ENCODE assay signal across 3 fruit fly cellular contexts in genomic region chr3R:16432665-16433065, dm6.
TF ChIP-seq lines count a peak whose summit lies in the region.

Gene Fntb (plus strand): TSS chr3R:16432998.

TF ChIP-seq in whole organism, embryonic, 481 proteins besides CTCF, POLR2A, EP300 and RAD21 (continued from another document and continues in another):
- TF ChIP-seq hkb (optimal IDR thresholded peaks at IDR 0.05; lab: Kevin White, UChicago) = no peak
- peak; percentile 65 for TF ChIP-seq hkb (GFP tag; IDR thresholded peaks at IDR 0.05; lab: Robert Waterston, UW)
- no peak for TF ChIP-seq CG8359 (GFP tag; optimal IDR thresholded peaks at IDR 0.05; lab: Kevin White, UChicago; ENCODE audit: borderline replicate concordance)
- peak; percentile 16 for TF ChIP-seq CG3838 (GFP tag; optimal IDR thresholded peaks at IDR 0.05; lab: Kevin White, UChicago)
- TF ChIP-seq BEAF-32 (GFP tag; optimal IDR thresholded peaks at IDR 0.05; lab: Kevin White, UChicago) = peak; percentile 31
- no peak for TF ChIP-seq MTF-1 (GFP tag; optimal IDR thresholded peaks at IDR 0.05; lab: Kevin White, UChicago; ENCODE audit: borderline replicate concordance)
- no peak for TF ChIP-seq dmrt99B (tag; optimal IDR thresholded peaks at IDR 0.05; lab: Kevin White, UChicago)
- TF ChIP-seq CG32772 (GFP tag; IDR thresholded peaks at IDR 0.05; lab: Robert Waterston, UW) = peak; percentile 52; the same call in 1 of the 2 replicates
- no peak for TF ChIP-seq CG10565 (GFP tag; optimal IDR thresholded peaks at IDR 0.05; lab: Kevin White, UChicago)
- TF ChIP-seq peb (GFP tag; IDR thresholded peaks at IDR 0.05; lab: Robert Waterston, UW) = peak; percentile 7; the same call in 1 of the 2 replicates
- TF ChIP-seq vnd (GFP tag; IDR thresholded peaks at IDR 0.05; lab: Robert Waterston, UW; ENCODE audit: partially characterized antibody) = no peak
- TF ChIP-seq maf-S (GFP tag; optimal IDR thresholded peaks at IDR 0.05; lab: Kevin White, UChicago) = peak; percentile 10
- peak; percentile 64 for TF ChIP-seq CG9437 (GFP tag; optimal IDR thresholded peaks at IDR 0.05; lab: Kevin White, UChicago)
- no peak for TF ChIP-seq odd (GFP tag; optimal IDR thresholded peaks at IDR 0.05; lab: Kevin White, UChicago)
- no peak for TF ChIP-seq pnt (GFP tag; optimal IDR thresholded peaks at IDR 0.05; lab: Kevin White, UChicago)
- TF ChIP-seq fd3F (GFP tag; optimal IDR thresholded peaks at IDR 0.05; lab: Kevin White, UChicago) = peak; percentile 55
- 0 out of 2 replicates have a peak, but pooled peaks have one; percentile 35 for TF ChIP-seq ap (GFP tag; IDR thresholded peaks at IDR 0.05; lab: Robert Waterston, UW)
- peak; percentile 41 for TF ChIP-seq Max (GFP tag; optimal IDR thresholded peaks at IDR 0.05; lab: Kevin White, UChicago)
- peak; percentile 36; the same call in 1 of the 2 replicates for TF ChIP-seq danr (GFP tag; IDR thresholded peaks at IDR 0.05; lab: Robert Waterston, UW)
- TF ChIP-seq Adf1 (GFP tag; IDR thresholded peaks at IDR 0.05; lab: Robert Waterston, UW) = no peak
- peak; percentile 49; the same call in 1 of the 2 replicates for TF ChIP-seq CG14441 (GFP tag; IDR thresholded peaks at IDR 0.05; lab: Robert Waterston, UW)
- no peak for TF ChIP-seq CG3163 (GFP tag; optimal IDR thresholded peaks at IDR 0.05; lab: Kevin White, UChicago)
- no peak for TF ChIP-seq CG5953 (GFP tag; IDR thresholded peaks at IDR 0.05; lab: Robert Waterston, UW)
- TF ChIP-seq Tbp (GFP tag; optimal IDR thresholded peaks at IDR 0.05; lab: Kevin White, UChicago) = no peak
- peak; percentile 10 for TF ChIP-seq bab2 (GFP tag; optimal IDR thresholded peaks at IDR 0.05; lab: Kevin White, UChicago)
- TF ChIP-seq tgo (GFP tag; IDR thresholded peaks at IDR 0.05; lab: Robert Waterston, UW) = peak; percentile 76
- 0 out of 2 replicates have a peak, but pooled peaks have one; percentile 20 for TF ChIP-seq Ada2b (GFP tag; IDR thresholded peaks at IDR 0.05; lab: Robert Waterston, UW)
- TF ChIP-seq CG7928 (GFP tag; optimal IDR thresholded peaks at IDR 0.05; lab: Kevin White, UChicago) = peak; percentile 5
- TF ChIP-seq Myb (GFP tag; optimal IDR thresholded peaks at IDR 0.05; lab: Kevin White, UChicago) = no peak
- TF ChIP-seq gcm (GFP tag; optimal IDR thresholded peaks at IDR 0.05; lab: Kevin White, UChicago) = peak; percentile 56
- TF ChIP-seq CG6813 (GFP tag; optimal IDR thresholded peaks at IDR 0.05; lab: Kevin White, UChicago) = peak; percentile 13
- TF ChIP-seq CG3847 (GFP tag; IDR thresholded peaks at IDR 0.05; lab: Robert Waterston, UW) = peak; percentile 76
- TF ChIP-seq CG6765 (GFP tag; optimal IDR thresholded peaks at IDR 0.05; lab: Kevin White, UChicago) = peak; percentile 40
- TF ChIP-seq Fer1 (GFP tag; optimal IDR thresholded peaks at IDR 0.05; lab: Kevin White, UChicago) = peak; percentile 73
- TF ChIP-seq sc (optimal IDR thresholded peaks at IDR 0.05; lab: Kevin White, UChicago) = no peak
- peak; percentile 39 for TF ChIP-seq sc (GFP tag; optimal IDR thresholded peaks at IDR 0.05; lab: Kevin White, UChicago)
- TF ChIP-seq lmd (GFP tag; IDR thresholded peaks at IDR 0.05; lab: Robert Waterston, UW) = peak; percentile 63; the same call in 1 of the 2 replicates
- TF ChIP-seq gt (GFP tag; IDR thresholded peaks at IDR 0.05; lab: Robert Waterston, UW) = no peak
- TF ChIP-seq CG3065 (GFP tag; optimal IDR thresholded peaks at IDR 0.05; lab: Kevin White, UChicago) = peak; percentile 2
- peak; percentile 79 for TF ChIP-seq nmo (GFP tag; optimal IDR thresholded peaks at IDR 0.05; lab: Kevin White, UChicago)
- 0 out of 2 replicates have a peak, but pooled peaks have one; percentile 38 for TF ChIP-seq CG17328 (GFP tag; IDR thresholded peaks at IDR 0.05; lab: Robert Waterston, UW)
- TF ChIP-seq CG11093 (GFP tag; IDR thresholded peaks at IDR 0.05; lab: Robert Waterston, UW) = no peak

TF ChIP-seq in whole organism, prepupa, 60 proteins besides CTCF, POLR2A, EP300 and RAD21 (continued from another document):
- TF ChIP-seq CG6163 (GFP tag; IDR thresholded peaks at IDR 0.05; lab: Robert Waterston, UW) (0 out of 3 replicates have a peak, but pooled peaks have one; percentile 50), Eip78C (GFP tag; lab: Kevin White, UChicago) (peak; percentile 90), salr (GFP tag; optimal IDR thresholded peaks at IDR 0.05; lab: Kevin White, UChicago) (peak in 1 of 2 experiments; percentile 61), CG8119 (GFP tag; IDR thresholded peaks at IDR 0.05; lab: Robert Waterston, UW) (peak; percentile 57; the same call in 2 of the 3 replicates), CG32006 (GFP tag; optimal IDR thresholded peaks at IDR 0.05; lab: Kevin White, UChicago) (no peak), CG6792 (GFP tag; optimal IDR thresholded peaks at IDR 0.05; lab: Kevin White, UChicago) (peak; percentile 47), CG10631 (GFP tag; optimal IDR thresholded peaks at IDR 0.05; lab: Kevin White, UChicago) (no peak), Ets96B (tag; optimal IDR thresholded peaks at IDR 0.05; lab: Kevin White, UChicago) (peak; percentile 52), CG8319 (GFP tag; optimal IDR thresholded peaks at IDR 0.05; lab: Kevin White, UChicago) (no peak), CG11902 (GFP tag; optimal IDR thresholded peaks at IDR 0.05; lab: Kevin White, UChicago) (no peak), CG9139 (GFP tag; optimal IDR thresholded peaks at IDR 0.05; lab: Kevin White, UChicago) (no peak), Sox102F (GFP tag; optimal IDR thresholded peaks at IDR 0.05; lab: Kevin White, UChicago) (no peak), pdm3 (GFP tag; optimal IDR thresholded peaks at IDR 0.05; lab: Kevin White, UChicago) (no peak), achi (GFP tag; optimal IDR thresholded peaks at IDR 0.05; lab: Kevin White, UChicago) (peak; percentile 67), Hr38 (GFP tag; optimal IDR thresholded peaks at IDR 0.05; lab: Kevin White, UChicago) (no peak), eg (GFP tag; IDR thresholded peaks at IDR 0.05; lab: Robert Waterston, UW) (peak; percentile 54), CG3032 (tag; optimal IDR thresholded peaks at IDR 0.05; lab: Kevin White, UChicago) (peak; percentile 66), CG15336 (GFP tag; IDR thresholded peaks at IDR 0.05; lab: Robert Waterston, UW) (peak; percentile 53; the same call in 1 of the 2 replicates), Blimp-1 (GFP tag; optimal IDR thresholded peaks at IDR 0.05; lab: Kevin White, UChicago) (no peak), Eip93F (GFP tag; optimal IDR thresholded peaks at IDR 0.05; lab: Kevin White, UChicago) (peak; percentile 18), CG4318 (GFP tag; optimal IDR thresholded peaks at IDR 0.05; lab: Kevin White, UChicago) (no peak), CG7368 (GFP tag; optimal IDR thresholded peaks at IDR 0.05; lab: Kevin White, UChicago) (no peak), CG10669 (GFP tag; optimal IDR thresholded peaks at IDR 0.05; lab: Kevin White, UChicago) (no peak), CG16779 (tag; optimal IDR thresholded peaks at IDR 0.05; lab: Kevin White, UChicago) (no peak), Sox14 (GFP tag; optimal IDR thresholded peaks at IDR 0.05; lab: Kevin White, UChicago) (peak; percentile 52), dsx (GFP tag; optimal IDR thresholded peaks at IDR 0.05; lab: Kevin White, UChicago; ENCODE audit: poor library complexity, severe bottlenecking) (peak; percentile 70), lz (GFP tag; optimal IDR thresholded peaks at IDR 0.05; lab: Kevin White, UChicago) (peak; percentile 76), CG6854 (GFP tag; optimal IDR thresholded peaks at IDR 0.05; lab: Kevin White, UChicago) (no peak)

TF ChIP-seq in whole organism, wandering third instar larva, 38 proteins besides CTCF, POLR2A, EP300 and RAD21 (continued from another document):
- peak; percentile 77 for TF ChIP-seq HLH106 (tag; optimal IDR thresholded peaks at IDR 0.05; lab: Kevin White, UChicago)
- TF ChIP-seq OdsH (GFP tag; optimal IDR thresholded peaks at IDR 0.05; lab: Kevin White, UChicago) = peak; percentile 65
- TF ChIP-seq dl (GFP tag; optimal IDR thresholded peaks at IDR 0.05; lab: Kevin White, UChicago; ENCODE audit: insufficient read depth in 1 of 2, partially characterized antibody in 2 of 2) = no peak
- no peak for TF ChIP-seq Myc (optimal IDR thresholded peaks at IDR 0.05; lab: Kevin White, UChicago)
- TF ChIP-seq dmrt93B (GFP tag; optimal IDR thresholded peaks at IDR 0.05; lab: Kevin White, UChicago) = no peak
- no peak for TF ChIP-seq Rel (GFP tag; optimal IDR thresholded peaks at IDR 0.05; lab: Kevin White, UChicago)
- peak; percentile 76 for TF ChIP-seq Rel (tag; optimal IDR thresholded peaks at IDR 0.05; lab: Kevin White, UChicago)
- TF ChIP-seq tai (GFP tag; optimal IDR thresholded peaks at IDR 0.05; lab: Kevin White, UChicago) = no peak
- no peak for TF ChIP-seq lola (GFP tag; optimal IDR thresholded peaks at IDR 0.05; lab: Kevin White, UChicago)
- TF ChIP-seq GATAd (GFP tag; optimal IDR thresholded peaks at IDR 0.05; lab: Kevin White, UChicago) = no peak
- TF ChIP-seq Jra (GFP tag; optimal IDR thresholded peaks at IDR 0.05; lab: Kevin White, UChicago) = peak; percentile 51
- no peak for TF ChIP-seq N (GFP tag; optimal IDR thresholded peaks at IDR 0.05; lab: Kevin White, UChicago)
- TF ChIP-seq br (GFP tag; optimal IDR thresholded peaks at IDR 0.05; lab: Kevin White, UChicago) = peak; percentile 68
- TF ChIP-seq Abd-B (GFP tag; optimal IDR thresholded peaks at IDR 0.05; lab: Kevin White, UChicago) = no peak
- no peak for TF ChIP-seq Mio (GFP tag; optimal IDR thresholded peaks at IDR 0.05; lab: Kevin White, UChicago)
